Fruit fly (Drosophila melanogaster) whole organism, prepupa: Measurements from ENCODE around the gene CecB.
A peak's percentile ranks its signal among the peaks of the same experiment; 100 is the strongest.

Experiments
- Blimp-1 ChIP-seq: fragments of 200-800 bp; sonication (Bioruptor generic); optimal IDR thresholded peaks from 3 replicates; lab custom pipeline; 2017; ENCODE audit warnings: missing biosample characterization, missing genetic modification characterization, mild to moderate bottlenecking, moderate library complexity, missing genetic modification reagents
- CG10631 ChIP-seq: fragments of 200-800 bp; sonication (Bioruptor generic); optimal IDR thresholded peaks from 2 replicates; lab custom pipeline; 2016; ENCODE audit warnings: missing biosample characterization, missing genetic modification characterization
- CG11294 ChIP-seq: fragments of 200-800 bp; sonication (Bioruptor generic); IDR thresholded peaks from 2 replicates; pipeline ENCODE4 v1.3.6; 2022; ENCODE audit warnings: missing biosample characterization, missing genetic modification characterization
- CG15336 ChIP-seq: fragments of 200-800 bp; sonication (Bioruptor generic); IDR thresholded peaks from 2 replicates; pipeline ENCODE4 v1.3.6; 2022; ENCODE audit warnings: missing biosample characterization, missing genetic modification characterization
- CG16779 ChIP-seq: fragments of 200-800 bp; sonication (Bioruptor generic); optimal IDR thresholded peaks from 3 replicates; lab custom pipeline; 2017; ENCODE audit warnings: missing biosample characterization, mild to moderate bottlenecking, missing genetic modification characterization
- CG31627 ChIP-seq: fragments of 200-800 bp; sonication (Bioruptor generic); optimal IDR thresholded peaks from 3 replicates; lab custom pipeline; 2016; ENCODE audit warnings: missing biosample characterization, missing genetic modification characterization
- CG32006 ChIP-seq: fragments of 200-800 bp; sonication (Bioruptor generic); optimal IDR thresholded peaks from 3 replicates; lab custom pipeline; 2017; ENCODE audit warnings: missing biosample characterization, mild to moderate bottlenecking, missing genetic modification characterization
- CG4318 ChIP-seq: fragments of 200-800 bp; sonication (Bioruptor generic); optimal IDR thresholded peaks from 3 replicates; lab custom pipeline; 2017; ENCODE audit warnings: missing biosample characterization, mild to moderate bottlenecking, missing genetic modification characterization
- CG6163 ChIP-seq: fragments of 200-800 bp; sonication (Bioruptor generic); IDR thresholded peaks from 3 replicates; pipeline ENCODE4 v1.3.6; 2022; ENCODE audit warnings: missing biosample characterization, missing genetic modification characterization
- CG6276 ChIP-seq: fragments of 200-800 bp; sonication (Bioruptor generic); optimal IDR thresholded peaks from 2 replicates; lab custom pipeline; 2017; ENCODE audit warnings: missing biosample characterization, mild to moderate bottlenecking, missing genetic modification characterization
- CG6792 ChIP-seq: fragments of 200-800 bp; sonication (Bioruptor generic); optimal IDR thresholded peaks from 3 replicates; lab custom pipeline; 2016; ENCODE audit warnings: missing biosample characterization, missing genetic modification characterization
- CG6808 ChIP-seq: fragments of 200-800 bp; sonication (Bioruptor generic); optimal IDR thresholded peaks from 3 replicates; lab custom pipeline; 2017; ENCODE audit warnings: missing biosample characterization, missing genetic modification characterization, mild to moderate bottlenecking, moderate library complexity, missing genetic modification reagents
- CG8319 ChIP-seq: fragments of 200-800 bp; sonication (Bioruptor generic); optimal IDR thresholded peaks from 3 replicates; lab custom pipeline; 2016; ENCODE audit warnings: missing biosample characterization, missing genetic modification characterization
- Eip75B ChIP-seq: fragments of 200-800 bp; sonication (Bioruptor generic); optimal IDR thresholded peaks from 3 replicates; lab custom pipeline; 2016; ENCODE audit warnings: missing biosample characterization, missing genetic modification characterization
- Eip78C ChIP-seq: fragments of 200-800 bp; sonication (Bioruptor generic); peaks from one replicate; lab custom pipeline; 2016; ENCODE audit warnings: missing biosample characterization, missing genetic modification characterization
- Eip93F ChIP-seq: fragments of 200-800 bp; sonication (Bioruptor generic); optimal IDR thresholded peaks from 2 replicates; lab custom pipeline; 2016; ENCODE audit warnings: missing biosample characterization, mild to moderate bottlenecking, missing genetic modification characterization
- Ets21C ChIP-seq: fragments of 200-800 bp; sonication (Bioruptor generic); optimal IDR thresholded peaks from 3 replicates; lab custom pipeline; 2016; ENCODE audit warnings: missing biosample characterization, missing genetic modification characterization
- Ets96B ChIP-seq: fragments of 200-800 bp; optimal IDR thresholded peaks from 2 replicates; lab custom pipeline; 2019; ENCODE audit warnings: missing biosample characterization, mild to moderate bottlenecking, missing genetic modification characterization, moderate library complexity
- Gug ChIP-seq: fragments of 200-800 bp; sonication (Bioruptor generic); IDR thresholded peaks from 2 replicates; pipeline ENCODE4 v1.3.6; 2022; ENCODE audit warnings: missing biosample characterization, missing genetic modification characterization
- Hr38 ChIP-seq: sonication (Bioruptor generic); optimal IDR thresholded peaks from 2 replicates; lab custom pipeline; 2016; ENCODE audit warnings: missing biosample characterization, missing genetic modification characterization
- Hr39 ChIP-seq: fragments of 200-800 bp; sonication (Bioruptor generic); optimal IDR thresholded peaks from 2 replicates; lab custom pipeline; 2016; ENCODE audit warnings: missing biosample characterization, missing genetic modification characterization
- Hr4 ChIP-seq: fragments of 200-800 bp; sonication (Bioruptor generic); optimal IDR thresholded peaks from 3 replicates; lab custom pipeline; 2016; ENCODE audit warnings: missing biosample characterization, missing genetic modification characterization
- Met ChIP-seq: fragments of 200-800 bp; sonication (Bioruptor generic); optimal IDR thresholded peaks from 3 replicates; lab custom pipeline; 2016; ENCODE audit warnings: missing biosample characterization, missing genetic modification characterization
- OdsH ChIP-seq: fragments of 200-800 bp; sonication (Bioruptor generic); optimal IDR thresholded peaks from 3 replicates; lab custom pipeline; 2016; ENCODE audit warnings: missing biosample characterization, missing genetic modification characterization
- Sox15 ChIP-seq: fragments of 200-800 bp; sonication (Bioruptor generic); optimal IDR thresholded peaks from 3 replicates; lab custom pipeline; 2016; ENCODE audit warnings: missing biosample characterization, missing genetic modification characterization
- achi ChIP-seq: fragments of 200-800 bp; sonication (Bioruptor generic); optimal IDR thresholded peaks from 3 replicates; lab custom pipeline; 2016; ENCODE audit warnings: missing biosample characterization, missing genetic modification characterization
- acj6 ChIP-seq: fragments of 200-800 bp; sonication (Bioruptor generic); optimal IDR thresholded peaks from 3 replicates; lab custom pipeline; 2016; ENCODE audit warnings: missing biosample characterization, missing genetic modification characterization
- dsx ChIP-seq: fragments of 200-800 bp; optimal IDR thresholded peaks from 3 replicates; lab custom pipeline; 2019; ENCODE audit warnings: missing biosample characterization, mild to moderate bottlenecking, missing genetic modification characterization, moderate library complexity; ENCODE audit not compliant: poor library complexity, severe bottlenecking
- eg ChIP-seq: fragments of 200-800 bp; sonication (Bioruptor generic); IDR thresholded peaks from 3 replicates; pipeline ENCODE4 v1.3.6; 2022; ENCODE audit warnings: missing biosample characterization, missing genetic modification characterization
- esn ChIP-seq: fragments of 200-800 bp; sonication (Bioruptor generic); optimal IDR thresholded peaks from 2 replicates; lab custom pipeline; 2016; ENCODE audit warnings: missing biosample characterization, mild to moderate bottlenecking, missing genetic modification characterization, moderate library complexity
- fd59A ChIP-seq: fragments of 200-800 bp; sonication (Bioruptor generic); optimal IDR thresholded peaks from 2 replicates; lab custom pipeline; 2017; ENCODE audit warnings: missing biosample characterization, mild to moderate bottlenecking, missing genetic modification characterization, missing genetic modification reagents
- pdm3 ChIP-seq: fragments of 200-800 bp; sonication (Bioruptor generic); optimal IDR thresholded peaks from 3 replicates; lab custom pipeline; 2016; ENCODE audit warnings: missing biosample characterization, missing genetic modification characterization
- spab ChIP-seq: fragments of 200-800 bp; sonication (Bioruptor generic); optimal IDR thresholded peaks from 2 replicates; lab custom pipeline; 2017; ENCODE audit warnings: missing biosample characterization, mild to moderate bottlenecking, missing genetic modification characterization, missing genetic modification reagents
- svp ChIP-seq: fragments of 200-800 bp; sonication (Bioruptor generic); peaks from one replicate; lab custom pipeline; 2016; ENCODE audit warnings: missing biosample characterization, missing genetic modification characterization
- topi ChIP-seq: fragments of 200-800 bp; sonication (Bioruptor generic); optimal IDR thresholded peaks from 3 replicates; lab custom pipeline; 2016; ENCODE audit warnings: missing biosample characterization, missing genetic modification characterization
- vri ChIP-seq: fragments of 200-800 bp; sonication (Bioruptor generic); optimal IDR thresholded peaks from 3 replicates; lab custom pipeline; 2016; ENCODE audit warnings: missing biosample characterization, mild to moderate bottlenecking, missing genetic modification characterization

The CecB gene

DNA sequence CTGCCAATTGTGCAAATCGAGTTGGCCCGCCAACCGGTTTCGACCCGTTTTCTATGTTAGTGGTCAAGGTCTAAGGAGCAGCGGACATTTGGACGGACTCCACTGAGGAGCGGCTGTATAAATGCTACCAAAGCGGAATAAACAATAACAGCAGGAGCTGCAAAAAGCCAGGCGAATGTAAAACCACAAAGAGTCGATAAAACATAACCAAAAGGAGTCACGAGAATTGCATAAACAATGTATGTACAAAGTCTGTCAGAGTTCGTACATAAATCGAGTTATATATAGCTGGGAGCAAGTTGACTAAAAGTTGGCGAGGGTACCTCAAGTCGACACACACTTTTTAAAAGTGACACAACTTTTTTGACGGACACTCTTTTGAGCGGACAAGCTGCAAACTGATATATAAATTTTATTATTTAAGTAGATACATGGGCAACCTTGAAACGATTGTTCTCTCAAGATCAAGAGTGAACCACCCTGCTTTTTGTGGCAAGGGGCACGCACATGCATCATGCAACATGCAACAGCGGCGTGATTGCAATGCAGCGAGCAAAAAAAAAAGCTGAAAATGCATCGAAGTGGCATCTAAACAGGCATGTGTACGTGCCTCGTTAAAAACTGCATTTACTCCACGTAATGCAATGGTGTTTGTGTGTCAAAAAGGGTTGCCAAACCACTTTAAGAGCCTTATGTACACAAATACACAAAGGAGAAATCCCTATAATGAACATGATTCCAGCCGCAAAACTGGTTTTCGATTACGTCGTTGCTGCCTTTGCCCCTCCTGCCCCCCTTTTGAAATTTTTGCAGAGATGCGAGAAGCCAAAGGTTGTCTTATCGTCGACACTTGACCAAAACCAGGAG is 41.9 kb upstream of the CecB start (continued):
- peak; percentile 82 for TF ChIP-seq CG6276 (GFP tag; lab: Kevin White, UChicago)
- TF ChIP-seq CG16779 (tag; lab: Kevin White, UChicago): peak; percentile 94
- peak; percentile 75 for TF ChIP-seq CG11294 (GFP tag; lab: Robert Waterston, UW)
- TF ChIP-seq CG32006: peak; percentile 90
- peak; percentile 96 for TF ChIP-seq achi (GFP tag; lab: Kevin White, UChicago)
- peak; percentile 96 for TF ChIP-seq eg (GFP tag; lab: Robert Waterston, UW)
- peak; percentile 70 for TF ChIP-seq CG4318 (GFP tag; lab: Kevin White, UChicago)
- peak; percentile 93 for TF ChIP-seq pdm3 (GFP tag; lab: Kevin White, UChicago)
- TF ChIP-seq CG15336 (GFP tag; lab: Robert Waterston, UW): peak; percentile 97
- TF ChIP-seq Sox15 (GFP tag; lab: Kevin White, UChicago): peak; percentile 70
- peak; percentile 81 for TF ChIP-seq CG31627 (GFP tag; lab: Kevin White, UChicago)
- peak; percentile 95 for TF ChIP-seq CG10631
- TF ChIP-seq Ets21C: peak; percentile 75
- TF ChIP-seq fd59A (GFP tag; lab: Kevin White, UChicago): peak; percentile 96
- TF ChIP-seq dsx (GFP tag; lab: Kevin White, UChicago): peak; percentile 99
- TF ChIP-seq Eip75B: peak; percentile 94
- TF ChIP-seq Hr38: no peak
- peak; percentile 99 for TF ChIP-seq CG6163 (GFP tag; lab: Robert Waterston, UW)
- TF ChIP-seq esn (GFP tag; lab: Kevin White, UChicago): peak; percentile 95
- TF ChIP-seq Ets96B (tag; lab: Kevin White, UChicago): peak; percentile 98
- TF ChIP-seq, all 60 proteins: peak for 58

dm6 chr3R:30252882-30253281 is 39.3 kb upstream of the CecB start, which contains the start of gene CG18404:
Gene CG18404 (plus strand): TSS chr3R:30253182.
- TF ChIP-seq CG6808 (GFP tag; lab: Kevin White, UChicago) (no peak), vri (GFP tag; lab: Kevin White, UChicago) (no peak), OdsH (GFP tag; lab: Kevin White, UChicago) (no peak), Blimp-1 (GFP tag; lab: Kevin White, UChicago) (no peak), fd59A (GFP tag; lab: Kevin White, UChicago) (no peak), topi (GFP tag; lab: Kevin White, UChicago) (no peak), Ets96B (tag; lab: Kevin White, UChicago) (no peak), Met (GFP tag; lab: Kevin White, UChicago) (no peak), Hr39 (GFP tag; lab: Kevin White, UChicago) (no peak), Eip93F (GFP tag; lab: Kevin White, UChicago) (no peak), Eip78C (no peak), CG10631 (no peak), CG8319 (GFP tag; lab: Kevin White, UChicago) (no peak), CG6792 (GFP tag; lab: Kevin White, UChicago) (no peak)

DNA sequence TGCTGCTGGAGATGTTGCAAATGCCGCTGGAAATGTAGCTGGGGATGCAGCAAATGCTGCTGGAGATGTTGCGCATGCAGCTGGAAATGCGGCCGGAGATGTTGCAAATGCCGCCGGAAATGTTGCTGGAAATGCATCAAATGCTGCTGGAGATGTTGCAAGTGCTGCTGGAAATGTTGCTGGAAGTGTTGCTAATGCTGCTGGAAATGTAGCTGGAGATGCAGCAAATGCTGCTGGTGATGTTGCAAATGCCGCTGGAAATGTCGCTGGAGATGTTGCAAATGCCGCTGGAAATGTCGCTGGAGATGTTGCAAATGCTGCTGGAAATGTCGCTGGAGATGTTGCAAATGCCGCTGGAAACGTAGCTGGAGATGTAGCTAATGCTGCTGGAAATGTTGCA is 38.7 kb upstream of the CecB start:
- TF ChIP-seq Gug (GFP tag; lab: Robert Waterston, UW): no peak
- no peak for TF ChIP-seq acj6 (GFP tag; lab: Kevin White, UChicago)
- TF ChIP-seq Sox15 (GFP tag; lab: Kevin White, UChicago): no peak
- TF ChIP-seq svp (GFP tag; lab: Kevin White, UChicago): no peak
- no peak for TF ChIP-seq CG15336 (GFP tag; lab: Robert Waterston, UW)
- no peak for TF ChIP-seq Hr4 (GFP tag; lab: Kevin White, UChicago)
- TF ChIP-seq topi (GFP tag; lab: Kevin White, UChicago): no peak
- TF ChIP-seq spab: no peak
- TF ChIP-seq, all 60 proteins: peak for 0
